Fruit fly (Drosophila melanogaster) whole organism: ENCODE results near the gene CG6059.

Experiments
- CG8478 ChIP-seq: fragments of >200 bp; optimal IDR thresholded peaks from 2 replicates; lab custom pipeline; 2018; ENCODE audit warnings: inconsistent platforms
- Dll ChIP-seq: fragments of >200 bp; optimal IDR thresholded peaks from 2 replicates; lab custom pipeline; 2017
- EcR ChIP-seq, 2 experiments: fragments of >200 bp; optimal IDR thresholded peaks; 2 replicates each; lab custom pipeline; 2017; ENCODE audit warnings: missing biosample characterization in 2 of 2, missing genetic modification characterization in 2 of 2, missing genetic modification reagents in 2 of 2
- pan ChIP-seq: fragments of >200 bp; optimal IDR thresholded peaks from 2 replicates; lab custom pipeline; 2017
- psq ChIP-seq: fragments of >200 bp; optimal IDR thresholded peaks from 2 replicates; lab custom pipeline; 2017
- usp ChIP-seq: fragments of >200 bp; optimal IDR thresholded peaks from 2 replicates; lab custom pipeline; 2017; ENCODE audit warnings: missing biosample characterization, missing genetic modification characterization, mixed read lengths

Gene CG6059

dm6 chr3R:27108111-27108510 is 16.4 kb downstream of the CG6059 start:
- TF ChIP-seq usp (GFP tag; lab: Kevin White, UChicago) (no peak), CG8478 (lab: Kevin White, UChicago) (no peak), EcR (GFP tag; optimal IDR thresholded peaks at IDR 0.05; lab: Kevin White, UChicago) (no peak), pan (lab: Kevin White, UChicago) (no peak), Dll (lab: Kevin White, UChicago) (no peak), psq (no peak)

dm6 chr3R:27106134-27106694 is 18.3 kb downstream of the CG6059 start, which contains the start of gene CAH9:
Gene CAH9, minus strand, starts transcription at chr3R:27106184.
- TF ChIP-seq psq (no peak), EcR (GFP tag; optimal IDR thresholded peaks at IDR 0.05; lab: Kevin White, UChicago) (no peak), pan (lab: Kevin White, UChicago) (no peak), Dll (lab: Kevin White, UChicago) (no peak), usp (GFP tag; lab: Kevin White, UChicago) (no peak), CG8478 (lab: Kevin White, UChicago) (no peak)

dm6 chr3R:27105439-27105838 is 19.0 kb downstream of the CG6059 start:
- TF ChIP-seq Dll (lab: Kevin White, UChicago), result no peak
- no peak for TF ChIP-seq usp (GFP tag; lab: Kevin White, UChicago)
- TF ChIP-seq pan (lab: Kevin White, UChicago), result no peak
- no peak for TF ChIP-seq CG8478 (lab: Kevin White, UChicago)
- no peak for TF ChIP-seq psq
- no peak for TF ChIP-seq EcR (GFP tag; optimal IDR thresholded peaks at IDR 0.05; lab: Kevin White, UChicago)

- TF ChIP-seq CG8478 (lab: Kevin White, UChicago) (no peak), EcR (GFP tag; optimal IDR thresholded peaks at IDR 0.05; lab: Kevin White, UChicago) (no peak), Dll (lab: Kevin White, UChicago) (no peak), psq (no peak), usp (GFP tag; lab: Kevin White, UChicago) (no peak), pan (lab: Kevin White, UChicago) (no peak)
Measured at dm6 chr3R:27100930-27101329, 23.6 kb downstream of the CG6059 start, which contains the start of gene Jhbp11. Gene Jhbp11, plus strand, starts transcription at chr3R:27101230.

dm6 chr3R:27099579-27099978 is 24.9 kb downstream of the CG6059 start, which contains the start of gene eater:
Gene eater, minus strand, starts transcription at chr3R:27099679.
- TF ChIP-seq CG8478 (lab: Kevin White, UChicago) (no peak), psq (no peak), usp (GFP tag; lab: Kevin White, UChicago) (no peak), EcR (GFP tag; optimal IDR thresholded peaks at IDR 0.05; lab: Kevin White, UChicago) (no peak), pan (lab: Kevin White, UChicago) (no peak), Dll (lab: Kevin White, UChicago) (no peak)

dm6 chr3R:27098638-27099037 is 25.9 kb downstream of the CG6059 start:
- no peak for TF ChIP-seq pan (lab: Kevin White, UChicago)
- no peak for TF ChIP-seq usp (GFP tag; lab: Kevin White, UChicago)
- TF ChIP-seq EcR (GFP tag; optimal IDR thresholded peaks at IDR 0.05; lab: Kevin White, UChicago), result no peak
- TF ChIP-seq psq, result no peak

dm6 chr3R:27094233-27094632 is 30.3 kb downstream of the CG6059 start, which contains the start of gene CG14259:
Gene CG14259, plus strand, starts transcription at chr3R:27094533.
- TF ChIP-seq EcR (GFP tag; optimal IDR thresholded peaks at IDR 0.05; lab: Kevin White, UChicago), result no peak
- TF ChIP-seq psq, result no peak
- TF ChIP-seq Dll (lab: Kevin White, UChicago), result no peak
- TF ChIP-seq CG8478 (lab: Kevin White, UChicago), result no peak
- no peak for TF ChIP-seq usp (GFP tag; lab: Kevin White, UChicago)
- TF ChIP-seq pan (lab: Kevin White, UChicago), result no peak

- no peak for TF ChIP-seq psq
- TF ChIP-seq EcR (GFP tag; optimal IDR thresholded peaks at IDR 0.05; lab: Kevin White, UChicago), result no peak
- TF ChIP-seq Dll (lab: Kevin White, UChicago), result no peak
- no peak for TF ChIP-seq CG8478 (lab: Kevin White, UChicago)
- TF ChIP-seq usp (GFP tag; lab: Kevin White, UChicago), result no peak
- no peak for TF ChIP-seq pan (lab: Kevin White, UChicago)
Measured at dm6 chr3R:27092843-27093242, 31.6 kb downstream of the CG6059 start, which contains the start of gene CG14258. Gene CG14258, plus strand, starts transcription at chr3R:27093143.

dm6 chr3R:27092263-27092662 is 32.2 kb downstream of the CG6059 start:
- TF ChIP-seq Dll (lab: Kevin White, UChicago) (no peak), psq (no peak)

dm6 chr3R:27091106-27091505 is 33.4 kb downstream of the CG6059 start, which contains the start of gene Cpr97Eb:
Gene Cpr97Eb, minus strand, starts transcription at chr3R:27091130.
- TF ChIP-seq EcR (GFP tag; optimal IDR thresholded peaks at IDR 0.05; lab: Kevin White, UChicago) (peak in 1 of 2 experiments; percentile 18), pan (lab: Kevin White, UChicago) (no peak)

dm6 chr3R:27087549-27087948 is 36.9 kb downstream of the CG6059 start, which contains the start of gene Cpr97Ea:
Gene Cpr97Ea, minus strand, starts transcription at chr3R:27087778.
- TF ChIP-seq CG8478 (lab: Kevin White, UChicago), result no peak

dm6 chr3R:27084528-27085052 is 39.9 kb downstream of the CG6059 start:
- TF ChIP-seq CG8478 (lab: Kevin White, UChicago), result no peak

dm6 chr3R:27082752-27083151 is 41.7 kb downstream of the CG6059 start:
- TF ChIP-seq Dll (lab: Kevin White, UChicago), result no peak
- TF ChIP-seq CG8478 (lab: Kevin White, UChicago), result no peak
- no peak for TF ChIP-seq psq
- TF ChIP-seq pan (lab: Kevin White, UChicago), result no peak
- TF ChIP-seq usp (GFP tag; lab: Kevin White, UChicago), result no peak
- TF ChIP-seq EcR (GFP tag; optimal IDR thresholded peaks at IDR 0.05; lab: Kevin White, UChicago), result no peak
